Worm (Caenorhabditis elegans): Measurements from ENCODE around the gene decr-1.3.

Gene decr-1.3

ce11 chrII:8173449-8173848 lies at the start of gene decr-1.3, which contains the start of gene T05C12.1:
Gene decr-1.3 (minus strand): TSS chrII:8173549.
Gene T05C12.1 (plus strand): TSS chrII:8173680.
- TF ChIP-seq crh-2 (tag; optimal IDR thresholded peaks at IDR 0.05) (no peak), lin-13 (GFP tag; optimal IDR thresholded peaks at IDR 0.05) (no peak), lin-39 (tag; optimal IDR thresholded peaks at IDR 0.05) (no peak), lin-11 (tag; optimal IDR thresholded peaks at IDR 0.05) (no peak), nhr-25 (tag; optimal IDR thresholded peaks at IDR 0.05) (no peak), lsy-2 (tag; optimal IDR thresholded peaks at IDR 0.05) (no peak), ZK546.5 (tag; optimal IDR thresholded peaks at IDR 0.05) (no peak), fos-1 (tag; optimal IDR thresholded peaks at IDR 0.05) (no peak), unc-55 (GFP tag; optimal IDR thresholded peaks at IDR 0.05) (no peak), nhr-237 (tag; optimal IDR thresholded peaks at IDR 0.05) (no peak), sma-3 (GFP tag; optimal IDR thresholded peaks at IDR 0.05) (no peak), gmeb-1 (tag; optimal IDR thresholded peaks at IDR 0.05) (no peak), nhr-11 (tag; optimal IDR thresholded peaks at IDR 0.05) (no peak), nhr-21 (tag; optimal IDR thresholded peaks at IDR 0.05) (no peak), nhr-6 (tag; optimal IDR thresholded peaks at IDR 0.05) (no peak), sma-9 (GFP tag; optimal IDR thresholded peaks at IDR 0.05) (no peak), sma-9 (tag; optimal IDR thresholded peaks at IDR 0.05) (no peak), dmd-4 (tag; optimal IDR thresholded peaks at IDR 0.05) (no peak), Y55F3AM.14 (GFP tag; optimal IDR thresholded peaks at IDR 0.05) (no peak), nhr-77 (tag; optimal IDR thresholded peaks at IDR 0.05) (no peak), ceh-82 (tag; optimal IDR thresholded peaks at IDR 0.05) (no peak)

- TF ChIP-seq fos-1 (tag; optimal IDR thresholded peaks at IDR 0.05) = peak; percentile 35
- TF ChIP-seq ZK546.5 (tag; optimal IDR thresholded peaks at IDR 0.05) = no peak
- no peak for TF ChIP-seq gmeb-1 (tag; optimal IDR thresholded peaks at IDR 0.05)
- no peak for TF ChIP-seq ztf-1 (GFP tag; conservative IDR thresholded peaks at IDR 0.05)
- TF ChIP-seq ceh-16 (tag; optimal IDR thresholded peaks at IDR 0.05) = no peak
- TF ChIP-seq Y55F3AM.14 (GFP tag; optimal IDR thresholded peaks at IDR 0.05) = no peak
- no peak for TF ChIP-seq sma-9 (GFP tag; optimal IDR thresholded peaks at IDR 0.05)
- TF ChIP-seq sma-9 (tag; optimal IDR thresholded peaks at IDR 0.05) = no peak
- TF ChIP-seq alr-1 (tag; optimal IDR thresholded peaks at IDR 0.05) = no peak
- TF ChIP-seq lin-39 (tag; optimal IDR thresholded peaks at IDR 0.05) = no peak
- TF ChIP-seq nhr-12 (tag; optimal IDR thresholded peaks at IDR 0.05) = no peak
- no peak for TF ChIP-seq lin-11 (tag; optimal IDR thresholded peaks at IDR 0.05)
- TF ChIP-seq peb-1 (tag; optimal IDR thresholded peaks at IDR 0.05) = no peak
- no peak for TF ChIP-seq nhr-23 (tag; optimal IDR thresholded peaks at IDR 0.05)
- no peak for TF ChIP-seq dmd-4 (tag; optimal IDR thresholded peaks at IDR 0.05)
- TF ChIP-seq R02D3.7 (tag; optimal IDR thresholded peaks at IDR 0.05) = no peak
- TF ChIP-seq skn-1 (tag; optimal IDR thresholded peaks at IDR 0.05) = no peak
- no peak for TF ChIP-seq ztf-4 (tag; optimal IDR thresholded peaks at IDR 0.05)
- TF ChIP-seq egl-27 (tag; optimal IDR thresholded peaks at IDR 0.05) = no peak
- no peak for TF ChIP-seq ztf-11 (tag; optimal IDR thresholded peaks at IDR 0.05)
- no peak for TF ChIP-seq nhr-237 (tag; optimal IDR thresholded peaks at IDR 0.05)
- no peak for TF ChIP-seq F13H6.1 (tag; optimal IDR thresholded peaks at IDR 0.05)
- no peak for TF ChIP-seq nhr-11 (tag; optimal IDR thresholded peaks at IDR 0.05)
- no peak for TF ChIP-seq crh-2 (tag; optimal IDR thresholded peaks at IDR 0.05)
- peak; percentile 46 for TF ChIP-seq C34F6.9 (tag; optimal IDR thresholded peaks at IDR 0.05)
- peak; percentile 86 for TF ChIP-seq nhr-25 (tag; optimal IDR thresholded peaks at IDR 0.05)
- TF ChIP-seq mab-5 (tag; optimal IDR thresholded peaks at IDR 0.05) = no peak
- peak; percentile 10 for TF ChIP-seq blmp-1 (tag; optimal IDR thresholded peaks at IDR 0.05; ENCODE audit: insufficient read depth)
- TF ChIP-seq unc-62 (GFP tag; optimal IDR thresholded peaks at IDR 0.05) = no peak
- TF ChIP-seq mdl-1 (tag; optimal IDR thresholded peaks at IDR 0.05) = peak in 1 of 2 experiments; percentile 29
- TF ChIP-seq unc-39 (tag; optimal IDR thresholded peaks at IDR 0.05) = no peak
- no peak for TF ChIP-seq nhr-10 (tag; optimal IDR thresholded peaks at IDR 0.05)
- TF ChIP-seq zag-1 (tag; optimal IDR thresholded peaks at IDR 0.05) = no peak
- peak; percentile 28 for TF ChIP-seq unc-55 (GFP tag; optimal IDR thresholded peaks at IDR 0.05)
- no peak for TF ChIP-seq elt-3 (tag; optimal IDR thresholded peaks at IDR 0.05)
- no peak for TF ChIP-seq nhr-77 (tag; optimal IDR thresholded peaks at IDR 0.05)
- no peak for TF ChIP-seq snpc-4 (tag; optimal IDR thresholded peaks at IDR 0.05)
- no peak for TF ChIP-seq ceh-82 (tag; optimal IDR thresholded peaks at IDR 0.05)
- peak in 1 of 2 experiments; percentile 32 for TF ChIP-seq lsy-2 (tag; optimal IDR thresholded peaks at IDR 0.05)
- TF ChIP-seq lin-13 (GFP tag; optimal IDR thresholded peaks at IDR 0.05) = no peak
- TF ChIP-seq ama-1 (optimal IDR thresholded peaks at IDR 0.05) = no peak
- no peak for TF ChIP-seq mbf-1 (tag; optimal IDR thresholded peaks at IDR 0.05)
- no peak for TF ChIP-seq elt-1 (tag; optimal IDR thresholded peaks at IDR 0.05)
- TF ChIP-seq nhr-21 (tag; optimal IDR thresholded peaks at IDR 0.05) = peak; percentile 43
- TF ChIP-seq nhr-129 (tag; optimal IDR thresholded peaks at IDR 0.05) = peak; percentile 68
- peak; percentile 61 for TF ChIP-seq sem-4 (tag; optimal IDR thresholded peaks at IDR 0.05)
- no peak for TF ChIP-seq nhr-6 (tag; optimal IDR thresholded peaks at IDR 0.05)
- peak; percentile 9 for TF ChIP-seq sma-3 (GFP tag; optimal IDR thresholded peaks at IDR 0.05)
- TF ChIP-seq aly-2 (tag; optimal IDR thresholded peaks at IDR 0.05) = no peak
Observed at ce11 chrII:8222309-8223065, 49.1 kb upstream of the decr-1.3 start, which contains the start of gene dab-1. Gene dab-1 (plus strand): TSS chrII:8222386.
